Worm (Caenorhabditis elegans): ENCODE measurements around the gene F53A9.7.

DNA sequence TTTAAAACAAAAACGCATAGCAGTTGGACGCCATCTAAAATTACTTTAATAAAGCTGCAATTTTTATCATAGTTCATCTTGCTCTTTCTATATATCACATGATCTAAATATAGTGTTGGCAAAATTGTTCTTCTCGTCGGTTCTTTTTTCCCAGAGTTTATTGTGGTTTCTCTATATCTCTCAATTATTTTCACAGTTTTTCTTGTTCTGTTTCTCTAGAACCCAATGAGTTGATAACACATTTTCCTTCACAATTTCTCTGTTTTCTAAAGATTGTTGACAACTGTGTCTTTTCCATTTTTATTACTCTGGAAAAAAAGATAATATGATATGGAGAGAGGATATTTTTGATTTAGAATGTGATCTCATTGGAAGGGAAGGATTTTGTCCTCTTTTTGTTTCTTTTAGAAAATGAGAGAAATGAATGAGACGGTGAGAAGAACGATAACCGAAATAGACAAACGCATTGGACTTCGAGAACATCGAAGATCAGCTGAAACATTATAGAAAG, 37.6 kb upstream of the F53A9.7 start:
- TF ChIP-seq R02D3.7 (tag; optimal IDR thresholded peaks at IDR 0.05) (no peak), ceh-16 (tag; optimal IDR thresholded peaks at IDR 0.05) (no peak), nhr-6 (tag; optimal IDR thresholded peaks at IDR 0.05) (no peak), nhr-237 (tag; optimal IDR thresholded peaks at IDR 0.05) (no peak), aly-2 (tag; optimal IDR thresholded peaks at IDR 0.05) (no peak), nhr-11 (tag; optimal IDR thresholded peaks at IDR 0.05) (no peak)
